Fruit fly (Drosophila melanogaster): ENCODE results near the gene Ac3.

Ac3 gene

dm6 chr2L:21658529-21659009, 26.2 kb downstream of the Ac3 start, which contains the start of gene Cul2 (continued):
- TF ChIP-seq Ets96B (tag; optimal IDR thresholded peaks at IDR 0.05) (no peak), CG1621 (tag; optimal IDR thresholded peaks at IDR 0.05) (no peak), achi (GFP tag; optimal IDR thresholded peaks at IDR 0.05) (no peak), Lpt (GFP tag; optimal IDR thresholded peaks at IDR 0.05) (no peak), CG34406 (GFP tag; optimal IDR thresholded peaks at IDR 0.05) (no peak), Blimp-1 (GFP tag; optimal IDR thresholded peaks at IDR 0.05) (no peak), CG6808 (GFP tag; optimal IDR thresholded peaks at IDR 0.05) (no peak), CG16779 (tag; optimal IDR thresholded peaks at IDR 0.05) (no peak), dsx (GFP tag; optimal IDR thresholded peaks at IDR 0.05; ENCODE audit: poor library complexity, severe bottlenecking) (no peak), Hr4 (GFP tag; optimal IDR thresholded peaks at IDR 0.05) (peak; percentile 59), CG8119 (GFP tag; IDR thresholded peaks at IDR 0.05) (no peak), pdm3 (GFP tag; optimal IDR thresholded peaks at IDR 0.05) (no peak), net (GFP tag; optimal IDR thresholded peaks at IDR 0.05) (no peak), eg (GFP tag; IDR thresholded peaks at IDR 0.05) (no peak), CG8632 (GFP tag; optimal IDR thresholded peaks at IDR 0.05) (peak; percentile 21), CG7368 (GFP tag; optimal IDR thresholded peaks at IDR 0.05) (no peak), CG8319 (GFP tag; optimal IDR thresholded peaks at IDR 0.05) (no peak), fd59A (GFP tag; optimal IDR thresholded peaks at IDR 0.05) (no peak), dac (GFP tag; optimal IDR thresholded peaks at IDR 0.05) (peak; percentile 13)

dm6 chr2L:21676556-21676955, 44.2 kb downstream of the Ac3 start:
- no peak for TF ChIP-seq CG32006 (GFP tag; optimal IDR thresholded peaks at IDR 0.05)
- TF ChIP-seq lz (GFP tag; optimal IDR thresholded peaks at IDR 0.05): no peak
- peak; percentile 14 for TF ChIP-seq Lpt (GFP tag; optimal IDR thresholded peaks at IDR 0.05)
- TF ChIP-seq esn (GFP tag; optimal IDR thresholded peaks at IDR 0.05): no peak
- peak; percentile 49 for TF ChIP-seq CG1621 (tag; optimal IDR thresholded peaks at IDR 0.05)
- no peak for TF ChIP-seq CG7368 (GFP tag; optimal IDR thresholded peaks at IDR 0.05)
- TF ChIP-seq Hr4 (GFP tag; optimal IDR thresholded peaks at IDR 0.05): no peak
- no peak for TF ChIP-seq CG10631 (GFP tag; optimal IDR thresholded peaks at IDR 0.05)
- no peak for TF ChIP-seq dsx (GFP tag; optimal IDR thresholded peaks at IDR 0.05; ENCODE audit: poor library complexity, severe bottlenecking)
- no peak for TF ChIP-seq Sox102F (GFP tag; optimal IDR thresholded peaks at IDR 0.05)
- TF ChIP-seq Ets21C (GFP tag; optimal IDR thresholded peaks at IDR 0.05): no peak
- no peak for TF ChIP-seq CG8632 (GFP tag; optimal IDR thresholded peaks at IDR 0.05)
- TF ChIP-seq CG6276 (GFP tag; optimal IDR thresholded peaks at IDR 0.05): no peak

DNA sequence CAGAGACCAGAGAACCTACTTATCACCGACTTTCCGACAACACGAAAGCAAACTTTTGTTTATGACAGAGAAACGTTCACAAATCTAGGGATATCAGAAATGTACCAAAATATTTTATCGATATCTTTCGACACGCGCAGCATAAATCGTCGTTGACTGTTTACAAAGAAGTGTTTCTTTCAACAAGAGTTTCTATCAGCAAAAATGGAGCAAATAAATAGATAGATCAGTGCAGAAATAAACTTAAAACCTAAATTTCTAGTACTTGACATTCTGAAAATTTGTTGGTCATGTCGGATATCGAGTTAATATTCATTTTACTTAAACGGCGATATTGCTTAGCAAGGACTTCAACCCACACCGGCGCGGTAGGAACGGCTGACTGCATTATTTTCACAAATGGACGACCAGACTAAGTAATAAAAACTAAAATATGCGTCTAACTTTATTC, 45.1 kb downstream of the Ac3 start, which contains the start of gene CG2225:
Gene CG2225, minus strand, starts transcription at position 51 of the 451 bp plus-strand sequence.
- TF ChIP-seq salr (GFP tag; optimal IDR thresholded peaks at IDR 0.05) (no peak), achi (GFP tag; optimal IDR thresholded peaks at IDR 0.05) (peak; percentile 15), Lpt (GFP tag; optimal IDR thresholded peaks at IDR 0.05) (no peak)

DNA sequence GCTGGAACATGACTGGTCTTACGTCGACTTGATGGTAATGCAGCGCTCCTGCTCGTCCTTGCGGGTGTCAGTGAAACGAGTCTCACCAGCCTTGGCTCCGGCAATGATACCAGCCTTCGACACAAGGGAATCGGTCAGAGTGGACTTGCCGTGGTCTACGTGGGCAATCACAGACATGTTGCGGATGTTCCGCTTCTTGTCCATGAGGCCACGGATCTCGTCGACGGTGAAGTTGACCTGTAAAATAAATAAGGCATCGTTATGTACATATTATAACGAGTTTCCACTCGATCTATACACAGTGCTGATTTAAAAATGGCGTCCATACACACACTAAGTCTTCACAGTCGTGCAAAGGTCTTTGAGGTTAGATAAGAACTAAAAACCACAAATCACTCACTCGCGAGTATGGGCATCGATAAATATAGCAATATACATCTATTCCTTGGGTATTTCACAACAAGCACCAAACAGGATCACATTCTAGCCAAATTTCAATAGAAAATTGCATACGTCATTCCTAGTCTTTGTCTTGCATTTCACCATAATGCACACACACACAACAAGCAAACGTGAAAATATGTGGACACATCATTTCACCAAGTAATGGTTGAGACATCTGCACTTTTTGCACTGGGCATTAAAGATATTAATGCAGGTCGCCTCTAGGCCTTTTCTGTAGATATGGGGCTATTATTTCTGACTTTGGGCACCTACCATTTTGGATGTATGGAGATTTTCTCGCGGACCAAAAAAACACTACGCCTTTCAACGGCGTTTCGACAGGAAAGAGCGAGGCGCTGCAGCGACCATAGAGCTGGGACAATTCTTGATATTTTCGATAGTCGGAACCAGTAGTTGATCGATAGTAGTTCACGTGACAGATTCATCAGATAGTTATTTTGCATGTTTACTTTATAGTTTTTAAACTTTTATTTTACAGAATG, 49.2 kb downstream of the Ac3 start, which contains the start of gene eEF2:
Gene eEF2, minus strand, starts transcription at position 843 of the 947 bp plus-strand sequence.
- TF ChIP-seq CG6163 (GFP tag; IDR thresholded peaks at IDR 0.05) (no peak; the same call in 2 of the 3 replicates), eg (GFP tag; IDR thresholded peaks at IDR 0.05) (peak; percentile 70; the same call in 2 of the 3 replicates), CG6854 (GFP tag; optimal IDR thresholded peaks at IDR 0.05) (peak; percentile 86), CG8119 (GFP tag; IDR thresholded peaks at IDR 0.05) (no peak), CG11902 (GFP tag; optimal IDR thresholded peaks at IDR 0.05) (no peak), fd85E (GFP tag; optimal IDR thresholded peaks at IDR 0.05) (peak; percentile 68), CG3919 (GFP tag; optimal IDR thresholded peaks at IDR 0.05) (peak; percentile 74), esn (GFP tag; optimal IDR thresholded peaks at IDR 0.05) (peak; percentile 81), Eip75B (GFP tag; optimal IDR thresholded peaks at IDR 0.05) (peak; percentile 62), Eip78C (GFP tag) (peak; percentile 85), Ets21C (GFP tag; optimal IDR thresholded peaks at IDR 0.05) (peak; percentile 11), Hr4 (GFP tag; optimal IDR thresholded peaks at IDR 0.05) (peak; percentile 54), Sox102F (GFP tag; optimal IDR thresholded peaks at IDR 0.05) (peak; percentile 82), CG10631 (GFP tag; optimal IDR thresholded peaks at IDR 0.05) (peak; percentile 12), CG6792 (GFP tag; optimal IDR thresholded peaks at IDR 0.05) (peak; percentile 46), Hr39 (GFP tag; optimal IDR thresholded peaks at IDR 0.05) (peak; percentile 48), achi (GFP tag; optimal IDR thresholded peaks at IDR 0.05) (peak; percentile 73), topi (GFP tag; optimal IDR thresholded peaks at IDR 0.05) (peak; percentile 68), fkh (GFP tag; optimal IDR thresholded peaks at IDR 0.05) (peak; percentile 89), CG3032 (tag; optimal IDR thresholded peaks at IDR 0.05) (peak; percentile 47), Eip93F (GFP tag; optimal IDR thresholded peaks at IDR 0.05) (no peak), dsx (GFP tag; optimal IDR thresholded peaks at IDR 0.05; ENCODE audit: poor library complexity, severe bottlenecking) (peak; percentile 47), CG1621 (tag; optimal IDR thresholded peaks at IDR 0.05) (no peak), CG11294 (GFP tag; IDR thresholded peaks at IDR 0.05) (no peak; the same call in 1 of the 2 replicates), Lpt (GFP tag; optimal IDR thresholded peaks at IDR 0.05) (peak; percentile 15)
